Fruit fly (Drosophila melanogaster): ENCODE results near the gene Surf1.
A peak's percentile ranks its signal among the peaks of the same experiment; 100 is the strongest.

The Surf1 gene

dm6 chr3L:6988942-6989569, 30.9 kb downstream of the Surf1 start:
- TF ChIP-seq psq (optimal IDR thresholded peaks at IDR 0.05) (no peak), usp (GFP tag; optimal IDR thresholded peaks at IDR 0.05) (no peak), CG8478 (optimal IDR thresholded peaks at IDR 0.05) (no peak), pan (optimal IDR thresholded peaks at IDR 0.05) (no peak), Dll (optimal IDR thresholded peaks at IDR 0.05) (no peak), EcR (GFP tag; optimal IDR thresholded peaks at IDR 0.05) (no peak)

dm6 chr3L:6990288-6990687, 32.1 kb downstream of the Surf1 start, which contains the start of gene bin:
TSS of gene bin (plus strand) at chr3L:6990622.
- TF ChIP-seq pan (optimal IDR thresholded peaks at IDR 0.05): no peak
- TF ChIP-seq CG8478 (optimal IDR thresholded peaks at IDR 0.05): no peak
- no peak for TF ChIP-seq EcR (GFP tag; optimal IDR thresholded peaks at IDR 0.05)
- no peak for TF ChIP-seq usp (GFP tag; optimal IDR thresholded peaks at IDR 0.05)

- TF ChIP-seq Dll (optimal IDR thresholded peaks at IDR 0.05) (no peak), pan (optimal IDR thresholded peaks at IDR 0.05) (no peak), CG8478 (optimal IDR thresholded peaks at IDR 0.05) (no peak)
Measured at dm6 chr3L:6993350-6993749, 35.2 kb downstream of the Surf1 start.

dm6 chr3L:6995364-6995749, 37.2 kb downstream of the Surf1 start:
- TF ChIP-seq psq (optimal IDR thresholded peaks at IDR 0.05) (no peak), Dll (optimal IDR thresholded peaks at IDR 0.05) (no peak), usp (GFP tag; optimal IDR thresholded peaks at IDR 0.05) (no peak), pan (optimal IDR thresholded peaks at IDR 0.05) (no peak), CG8478 (optimal IDR thresholded peaks at IDR 0.05) (no peak), EcR (GFP tag; optimal IDR thresholded peaks at IDR 0.05) (no peak)

- no peak for TF ChIP-seq Dll (optimal IDR thresholded peaks at IDR 0.05)
Measured at dm6 chr3L:6996907-6997306, 38.8 kb downstream of the Surf1 start.

- no peak for TF ChIP-seq usp (GFP tag; optimal IDR thresholded peaks at IDR 0.05)
- TF ChIP-seq Dll (optimal IDR thresholded peaks at IDR 0.05): peak; percentile 73
Measured at dm6 chr3L:6997410-6997809, 39.3 kb downstream of the Surf1 start.

- TF ChIP-seq psq (optimal IDR thresholded peaks at IDR 0.05) (no peak), pan (optimal IDR thresholded peaks at IDR 0.05) (no peak), Dll (optimal IDR thresholded peaks at IDR 0.05) (no peak), CG8478 (optimal IDR thresholded peaks at IDR 0.05) (no peak)
Measured at dm6 chr3L:6998692-6999091, 40.5 kb downstream of the Surf1 start, which contains the start of gene Mp. TSS of gene Mp (plus strand) at chr3L:6998843.

dm6 chr3L:6999993-7000392, 41.8 kb downstream of the Surf1 start:
- TF ChIP-seq usp (GFP tag; optimal IDR thresholded peaks at IDR 0.05) (no peak), EcR (GFP tag; optimal IDR thresholded peaks at IDR 0.05) (no peak), pan (optimal IDR thresholded peaks at IDR 0.05) (no peak), psq (optimal IDR thresholded peaks at IDR 0.05) (no peak), CG8478 (optimal IDR thresholded peaks at IDR 0.05) (no peak), Dll (optimal IDR thresholded peaks at IDR 0.05) (no peak)

dm6 chr3L:7001855-7002254, 43.7 kb downstream of the Surf1 start:
- no peak for TF ChIP-seq psq (optimal IDR thresholded peaks at IDR 0.05)
- no peak for TF ChIP-seq pan (optimal IDR thresholded peaks at IDR 0.05)
- TF ChIP-seq CG8478 (optimal IDR thresholded peaks at IDR 0.05): no peak
- TF ChIP-seq Dll (optimal IDR thresholded peaks at IDR 0.05): no peak
- no peak for TF ChIP-seq usp (GFP tag; optimal IDR thresholded peaks at IDR 0.05)
- TF ChIP-seq EcR (GFP tag; optimal IDR thresholded peaks at IDR 0.05): no peak

dm6 chr3L:7002355-7002754, 44.2 kb downstream of the Surf1 start:
- no peak for TF ChIP-seq CG8478 (optimal IDR thresholded peaks at IDR 0.05)
- TF ChIP-seq pan (optimal IDR thresholded peaks at IDR 0.05): no peak
- TF ChIP-seq usp (GFP tag; optimal IDR thresholded peaks at IDR 0.05): no peak
- TF ChIP-seq psq (optimal IDR thresholded peaks at IDR 0.05): no peak
- no peak for TF ChIP-seq Dll (optimal IDR thresholded peaks at IDR 0.05)
- no peak for TF ChIP-seq EcR (GFP tag; optimal IDR thresholded peaks at IDR 0.05)

- no peak for TF ChIP-seq EcR (GFP tag; optimal IDR thresholded peaks at IDR 0.05)
- no peak for TF ChIP-seq Dll (optimal IDR thresholded peaks at IDR 0.05)
- no peak for TF ChIP-seq usp (GFP tag; optimal IDR thresholded peaks at IDR 0.05)
- TF ChIP-seq CG8478 (optimal IDR thresholded peaks at IDR 0.05): no peak
- no peak for TF ChIP-seq pan (optimal IDR thresholded peaks at IDR 0.05)
- no peak for TF ChIP-seq psq (optimal IDR thresholded peaks at IDR 0.05)
Measured at dm6 chr3L:7003132-7003531, 45.0 kb downstream of the Surf1 start.

- no peak for TF ChIP-seq psq (optimal IDR thresholded peaks at IDR 0.05)
- TF ChIP-seq CG8478 (optimal IDR thresholded peaks at IDR 0.05): no peak
- no peak for TF ChIP-seq Dll (optimal IDR thresholded peaks at IDR 0.05)
- TF ChIP-seq pan (optimal IDR thresholded peaks at IDR 0.05): no peak
- no peak for TF ChIP-seq EcR (GFP tag; optimal IDR thresholded peaks at IDR 0.05)
- TF ChIP-seq usp (GFP tag; optimal IDR thresholded peaks at IDR 0.05): no peak
Measured at dm6 chr3L:7006421-7006820, 48.3 kb downstream of the Surf1 start.

- TF ChIP-seq CG8478 (optimal IDR thresholded peaks at IDR 0.05): no peak
- TF ChIP-seq EcR (GFP tag; optimal IDR thresholded peaks at IDR 0.05): no peak
- TF ChIP-seq psq (optimal IDR thresholded peaks at IDR 0.05): no peak
- TF ChIP-seq pan (optimal IDR thresholded peaks at IDR 0.05): no peak
- no peak for TF ChIP-seq Dll (optimal IDR thresholded peaks at IDR 0.05)
- no peak for TF ChIP-seq usp (GFP tag; optimal IDR thresholded peaks at IDR 0.05)
Measured at dm6 chr3L:7008351-7008750, 50.2 kb downstream of the Surf1 start.
